Worm (Caenorhabditis elegans) whole organism, mixed stage, embryonic: Measurements from ENCODE around the gene rga-5.

Experiments used
- blmp-1 ChIP-seq: fragments of 150-350 bp; optimal IDR thresholded peaks from 2 replicates; lab custom pipeline; 2014; ENCODE audit warnings: missing biosample characterization, missing genetic modification characterization
- ceh-43 ChIP-seq: fragments of 200-800 bp; sonication (Bioruptor generic); optimal IDR thresholded peaks from 2 replicates; lab custom pipeline; 2018; ENCODE audit warnings: mild to moderate bottlenecking, missing genetic modification characterization, moderate library complexity, missing compliant biosample characterization
- elt-1 ChIP-seq: sonication (generic microtip); optimal IDR thresholded peaks from 2 replicates; lab custom pipeline; 2017; ENCODE audit warnings: missing genetic modification characterization, mild to moderate bottlenecking, missing compliant biosample characterization, antibody characterized with exemption, moderate library complexity, borderline replicate concordance; ENCODE audit not compliant: insufficient read depth
- flh-1 ChIP-seq: fragments of 200-800 bp; sonication (Bioruptor generic); optimal IDR thresholded peaks from 2 replicates; lab custom pipeline; 2018; ENCODE audit warnings: mild to moderate bottlenecking, missing genetic modification characterization, moderate library complexity, missing compliant biosample characterization
- lsy-2 ChIP-seq: fragments of 150-350 bp; optimal IDR thresholded peaks from 2 replicates; lab custom pipeline; 2014; ENCODE audit warnings: missing biosample characterization, missing genetic modification characterization
- mep-1 ChIP-seq: fragments of 150-350 bp; optimal IDR thresholded peaks from 2 replicates; lab custom pipeline; 2017; ENCODE audit warnings: missing biosample characterization, missing genetic modification reagents, missing genetic modification characterization, inconsistent platforms
- mls-2 ChIP-seq: sonication (generic microtip); optimal IDR thresholded peaks from 2 replicates; lab custom pipeline; 2016; ENCODE audit warnings: mild to moderate bottlenecking, missing genetic modification characterization, moderate library complexity, missing compliant biosample characterization
- nhr-12 ChIP-seq: fragments of 150-350 bp; optimal IDR thresholded peaks from 2 replicates; lab custom pipeline; 2014; ENCODE audit warnings: missing biosample characterization, missing genetic modification characterization
- nhr-28 ChIP-seq: fragments of 150-350 bp; optimal IDR thresholded peaks from 2 replicates; lab custom pipeline; 2014; ENCODE audit warnings: missing biosample characterization, missing genetic modification characterization
- pha-4 ChIP-seq: fragments of 150-350 bp; optimal IDR thresholded peaks from 2 replicates; lab custom pipeline; 2018; ENCODE audit warnings: missing biosample characterization, missing genetic modification reagents, missing genetic modification characterization
- snpc-4 ChIP-seq: fragments of 150-350 bp; optimal IDR thresholded peaks from 2 replicates; lab custom pipeline; 2014; ENCODE audit warnings: missing biosample characterization, missing genetic modification characterization
- unc-39 ChIP-seq: fragments of 150-350 bp; optimal IDR thresholded peaks from 2 replicates; lab custom pipeline; 2014; ENCODE audit warnings: missing biosample characterization, missing genetic modification characterization
- ztf-11 ChIP-seq: fragments of 150-350 bp; optimal IDR thresholded peaks from 2 replicates; lab custom pipeline; 2014; ENCODE audit warnings: missing biosample characterization, missing genetic modification characterization

ce11 chrIV:13881754-13882275 lies 54.1 kb downstream of the rga-5 start, which contains the start of gene rpl-29:
- no peak for TF ChIP-seq nhr-28 (tag; lab: Kevin White, UChicago)
- no peak for TF ChIP-seq snpc-4 (tag; lab: Kevin White, UChicago)
- TF ChIP-seq mep-1 = peak; percentile 54
- TF ChIP-seq nhr-12 (tag; lab: Kevin White, UChicago) = peak; percentile 11
- peak; percentile 99 for TF ChIP-seq lsy-2 (tag; lab: Kevin White, UChicago)
- TF ChIP-seq pha-4 = peak; percentile 86
- no peak for TF ChIP-seq ztf-11
- no peak for TF ChIP-seq ceh-43 (GFP tag; lab: Kevin White, UChicago)
- TF ChIP-seq elt-1 (tag; lab: Kevin White, UChicago) = no peak
- no peak for TF ChIP-seq flh-1 (GFP tag; lab: Kevin White, UChicago)
- no peak for TF ChIP-seq blmp-1 (tag; lab: Kevin White, UChicago)
- TF ChIP-seq unc-39 (tag; lab: Kevin White, UChicago) = no peak
- TF ChIP-seq mls-2 (tag; lab: Kevin White, UChicago) = no peak
